Fruit fly (Drosophila melanogaster) whole organism, embryonic: Measurements from ENCODE around the gene CG6847.

Source experiments
- CG10274 ChIP-seq: fragments of 200-800 bp; sonication (Bioruptor generic); optimal IDR thresholded peaks from 3 replicates; lab custom pipeline; 2017; ENCODE audit warnings: missing biosample characterization, mild to moderate bottlenecking, missing genetic modification characterization
- CG10431 ChIP-seq: fragments of 200-800 bp; sonication (Bioruptor generic); optimal IDR thresholded peaks from 3 replicates; lab custom pipeline; 2018; ENCODE audit warnings: missing biosample characterization, mild to moderate bottlenecking, missing genetic modification characterization
- MBD-R2 ChIP-seq: fragments of 200-800 bp; sonication (Bioruptor generic); IDR thresholded peaks from 2 replicates; pipeline ENCODE4 v1.3.6; 2022; ENCODE audit warnings: missing biosample characterization, missing genetic modification characterization
- NfI ChIP-seq: fragments of 200-800 bp; sonication (Bioruptor generic); optimal IDR thresholded peaks from 3 replicates; lab custom pipeline; 2018; ENCODE audit warnings: missing biosample characterization, mild to moderate bottlenecking, missing genetic modification characterization, moderate library complexity
- h ChIP-seq: fragments of >200 bp; optimal IDR thresholded peaks from 2 replicates; lab custom pipeline; 2017
- odd ChIP-seq: fragments of 200-800 bp; sonication (Bioruptor generic); optimal IDR thresholded peaks from 2 replicates; lab custom pipeline; 2017; ENCODE audit warnings: missing biosample characterization, mild to moderate bottlenecking, missing genetic modification characterization
- wek ChIP-seq: fragments of 200-800 bp; sonication (Bioruptor generic); optimal IDR thresholded peaks from 3 replicates; lab custom pipeline; 2018; ENCODE audit warnings: missing biosample characterization, mild to moderate bottlenecking, missing genetic modification characterization, moderate library complexity

DNA sequence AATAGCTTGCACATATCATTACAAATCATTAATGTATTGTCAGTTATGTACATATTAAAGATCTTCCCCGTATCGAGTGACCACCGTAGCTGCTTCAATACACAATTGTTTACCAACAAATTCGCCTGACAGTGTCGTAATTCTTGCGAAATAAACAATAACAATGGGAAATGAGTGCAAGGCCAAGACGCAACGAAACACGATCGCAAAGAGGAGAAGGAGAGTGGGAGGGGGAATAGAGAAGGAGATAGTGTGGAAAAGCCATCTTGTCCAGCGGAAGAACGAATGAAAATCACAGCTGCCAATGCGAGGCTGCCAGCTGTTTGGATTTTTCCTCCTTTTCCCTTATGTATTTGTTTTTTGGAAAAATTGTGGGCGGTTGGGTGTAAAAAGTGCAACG is 26.0 kb upstream of the CG6847 start:
- TF ChIP-seq CG10431 (GFP tag; lab: Kevin White, UChicago) (no peak), wek (no peak), NfI (no peak), odd (GFP tag; lab: Kevin White, UChicago) (no peak), CG10274 (GFP tag; lab: Kevin White, UChicago) (no peak), MBD-R2 (GFP tag; lab: Robert Waterston, UW) (no peak), h (lab: Kevin White, UChicago) (no peak)
